Worm (Caenorhabditis elegans) whole organism, L1 larva: ENCODE results near the gene M163.21.

ENCODE experiments used
- C16A3.4 ChIP-seq: fragments of 150-350 bp; optimal IDR thresholded peaks from 2 replicates; lab custom pipeline; 2014; ENCODE audit warnings: missing biosample characterization, missing genetic modification characterization
- Y116A8C.19 ChIP-seq: sonication (generic microtip); optimal IDR thresholded peaks from 2 replicates; lab custom pipeline; 2016; ENCODE audit warnings: missing compliant biosample characterization, missing genetic modification characterization, borderline replicate concordance
- aly-2 ChIP-seq: fragments of 150-350 bp; optimal IDR thresholded peaks from 2 replicates; lab custom pipeline; 2014; ENCODE audit warnings: missing biosample characterization, missing genetic modification characterization
- ama-1 ChIP-seq: fragments of 150-350 bp; optimal IDR thresholded peaks from 2 replicates; lab custom pipeline; 2014
- blmp-1 ChIP-seq: fragments of 150-350 bp; optimal IDR thresholded peaks from 2 replicates; lab custom pipeline; 2014; ENCODE audit warnings: missing biosample characterization, missing genetic modification characterization
- ceh-63 ChIP-seq: fragments of 200-800 bp; sonication (Bioruptor generic); optimal IDR thresholded peaks from 2 replicates; lab custom pipeline; 2018; ENCODE audit warnings: mild to moderate bottlenecking, missing genetic modification characterization, missing compliant biosample characterization
- ceh-90 ChIP-seq: sonication (generic microtip); optimal IDR thresholded peaks from 2 replicates; lab custom pipeline; 2016; ENCODE audit warnings: missing genetic modification characterization, missing compliant biosample characterization
- dpl-1 ChIP-seq, 3 experiments: fragments of 150-350 bp in 2 of 3; sonication (generic microtip) in 1 of 3; optimal IDR thresholded peaks; 2 replicates each; lab custom pipeline; 2014 to 2017; ENCODE audit warnings: missing biosample characterization in 3 of 3, missing genetic modification characterization in 3 of 3, missing genetic modification reagents in 3 of 3
- egl-13 ChIP-seq: sonication (generic microtip); optimal IDR thresholded peaks from 2 replicates; lab custom pipeline; 2016; ENCODE audit warnings: missing genotype, missing genetic modification reagents, missing genetic modification characterization, missing compliant biosample characterization
- egl-27 ChIP-seq, 2 experiments: fragments of 150-350 bp in 1 of 2; sonication (generic microtip); optimal IDR thresholded peaks; 3 replicates each; lab custom pipeline; 2017 to 2018; ENCODE audit warnings: missing biosample characterization in 2 of 2, missing genetic modification characterization in 2 of 2, missing genetic modification reagents in 2 of 2
- ets-5 ChIP-seq: fragments of 200-800 bp; sonication (Bioruptor generic); IDR thresholded peaks from 2 replicates; pipeline ENCODE4 v1.3.6; 2022; ENCODE audit warnings: missing genetic modification characterization, missing compliant biosample characterization
- fos-1 ChIP-seq: fragments of 150-350 bp; optimal IDR thresholded peaks from 2 replicates; lab custom pipeline; 2014; ENCODE audit warnings: missing biosample characterization, missing genetic modification characterization
- grh-1 ChIP-seq: fragments of 200-800 bp; sonication (Bioruptor generic); IDR thresholded peaks from 2 replicates; pipeline ENCODE4 v1.3.6; 2022; ENCODE audit warnings: missing genetic modification reagents, missing genetic modification characterization, missing compliant biosample characterization
- hlh-17 ChIP-seq: fragments of 200-800 bp; sonication (Bioruptor generic); optimal IDR thresholded peaks from 2 replicates; lab custom pipeline; 2018; ENCODE audit warnings: missing genetic modification characterization, mild to moderate bottlenecking, missing compliant biosample characterization, moderate library complexity, borderline replicate concordance
- hlh-4 ChIP-seq: sonication (generic microtip); optimal IDR thresholded peaks from 2 replicates; lab custom pipeline; 2016; ENCODE audit warnings: mild to moderate bottlenecking, missing genetic modification characterization, missing compliant biosample characterization
- lin-14 ChIP-seq: fragments of 200-800 bp; sonication (Bioruptor generic); optimal IDR thresholded peaks from 2 replicates; lab custom pipeline; 2018; ENCODE audit warnings: mild to moderate bottlenecking, missing genetic modification characterization, moderate library complexity, missing compliant biosample characterization
- lin-35 ChIP-seq, 2 experiments: fragments of 150-350 bp; optimal IDR thresholded peaks; 2 replicates each; lab custom pipeline; 2014; ENCODE audit warnings: missing biosample characterization in 2 of 2, missing genetic modification characterization in 2 of 2, missing genetic modification reagents in 2 of 2
- mab-9 ChIP-seq: fragments of 200-800 bp; sonication (Bioruptor generic); IDR thresholded peaks from 2 replicates; pipeline ENCODE4 v1.3.6; 2022; ENCODE audit warnings: missing genetic modification reagents, missing genetic modification characterization, missing compliant biosample characterization
- nhr-12 ChIP-seq: sonication (generic microtip); optimal IDR thresholded peaks from 2 replicates; lab custom pipeline; 2017; ENCODE audit warnings: missing biosample characterization, missing genetic modification characterization
- nhr-19 ChIP-seq: fragments of 200-800 bp; sonication (Bioruptor generic); conservative IDR thresholded peaks from 2 replicates; pipeline ENCODE4 v1.3.6; 2022; ENCODE audit warnings: missing genetic modification characterization, missing compliant biosample characterization
- nhr-237 ChIP-seq: fragments of 150-350 bp; optimal IDR thresholded peaks from 2 replicates; lab custom pipeline; 2014; ENCODE audit warnings: missing biosample characterization, missing genetic modification characterization
- nhr-28 ChIP-seq: fragments of 150-350 bp; optimal IDR thresholded peaks from 2 replicates; lab custom pipeline; 2014; ENCODE audit warnings: missing biosample characterization, missing genetic modification characterization
- nhr-47 ChIP-seq: sonication (generic microtip); optimal IDR thresholded peaks from 2 replicates; lab custom pipeline; 2016; ENCODE audit warnings: mild to moderate bottlenecking, missing genetic modification characterization, moderate library complexity, missing compliant biosample characterization
- nhr-71 ChIP-seq: sonication (generic microtip); optimal IDR thresholded peaks from 2 replicates; lab custom pipeline; 2016; ENCODE audit warnings: mild to moderate bottlenecking, missing genetic modification characterization, moderate library complexity, missing compliant biosample characterization
- nhr-76 ChIP-seq: sonication (generic microtip); optimal IDR thresholded peaks from 2 replicates; lab custom pipeline; 2017; ENCODE audit warnings: missing biosample characterization, missing genetic modification characterization
- nhr-84 ChIP-seq: sonication (generic microtip); optimal IDR thresholded peaks from 2 replicates; lab custom pipeline; 2017; ENCODE audit warnings: missing biosample characterization, missing genetic modification characterization
- nhr-85 ChIP-seq: sonication (generic microtip); peaks from one replicate; lab custom pipeline; 2016; ENCODE audit warnings: missing genetic modification characterization, inconsistent platforms, missing compliant biosample characterization
- nhr-90 ChIP-seq: sonication (generic microtip); optimal IDR thresholded peaks from 2 replicates; lab custom pipeline; 2016; ENCODE audit warnings: mild to moderate bottlenecking, missing genetic modification characterization, missing compliant biosample characterization; ENCODE audit not compliant: poor library complexity
- pag-3 ChIP-seq: sonication (generic microtip); optimal IDR thresholded peaks from 2 replicates; lab custom pipeline; 2017; ENCODE audit warnings: missing genetic modification characterization, mild to moderate bottlenecking, missing compliant biosample characterization, antibody characterized with exemption, borderline replicate concordance; ENCODE audit not compliant: insufficient read depth
- pax-3 ChIP-seq: fragments of 200-800 bp; sonication (Bioruptor generic); optimal IDR thresholded peaks from 2 replicates; lab custom pipeline; 2018; ENCODE audit warnings: mild to moderate bottlenecking, missing genetic modification characterization, moderate library complexity, missing compliant biosample characterization
- rnt-1 ChIP-seq: sonication (generic microtip); optimal IDR thresholded peaks from 2 replicates; lab custom pipeline; 2016; ENCODE audit warnings: mild to moderate bottlenecking, missing genetic modification characterization, moderate library complexity, missing compliant biosample characterization
- snu-23 ChIP-seq: sonication (generic microtip); optimal IDR thresholded peaks from 2 replicates; lab custom pipeline; 2016; ENCODE audit warnings: missing genetic modification characterization, missing compliant biosample characterization
- sox-4 ChIP-seq: sonication (generic microtip); optimal IDR thresholded peaks from 2 replicates; lab custom pipeline; 2016; ENCODE audit warnings: missing genetic modification characterization, missing compliant biosample characterization
- swsn-7 ChIP-seq: sonication (generic microtip); optimal IDR thresholded peaks from 2 replicates; lab custom pipeline; 2016; ENCODE audit warnings: missing genetic modification characterization, missing compliant biosample characterization
- unc-130 ChIP-seq: fragments of 150-350 bp; optimal IDR thresholded peaks from 2 replicates; lab custom pipeline; 2017; ENCODE audit warnings: missing biosample characterization, missing genetic modification characterization, inconsistent platforms
- unc-86 ChIP-seq: sonication (generic microtip); optimal IDR thresholded peaks from 2 replicates; lab custom pipeline; 2016; ENCODE audit warnings: missing genetic modification characterization, missing compliant biosample characterization
- xbp-1 ChIP-seq: sonication (generic microtip); optimal IDR thresholded peaks from 2 replicates; lab custom pipeline; 2016; ENCODE audit warnings: missing genetic modification characterization, missing compliant biosample characterization
- zag-1 ChIP-seq: fragments of 150-350 bp; optimal IDR thresholded peaks from 2 replicates; lab custom pipeline; 2014; ENCODE audit warnings: missing biosample characterization, missing genetic modification characterization
- ztf-11 ChIP-seq, 2 experiments: sonication (generic microtip); optimal IDR thresholded peaks; 2 replicates each; lab custom pipeline; 2016 to 2017; ENCODE audit warnings: missing genetic modification characterization in 2 of 2, missing biosample characterization in 1 of 2, missing compliant biosample characterization in 1 of 2
- ztf-4 ChIP-seq: fragments of 150-350 bp; optimal IDR thresholded peaks from 2 replicates; lab custom pipeline; 2014; ENCODE audit warnings: missing biosample characterization, missing genetic modification characterization

Gene M163.21

DNA sequence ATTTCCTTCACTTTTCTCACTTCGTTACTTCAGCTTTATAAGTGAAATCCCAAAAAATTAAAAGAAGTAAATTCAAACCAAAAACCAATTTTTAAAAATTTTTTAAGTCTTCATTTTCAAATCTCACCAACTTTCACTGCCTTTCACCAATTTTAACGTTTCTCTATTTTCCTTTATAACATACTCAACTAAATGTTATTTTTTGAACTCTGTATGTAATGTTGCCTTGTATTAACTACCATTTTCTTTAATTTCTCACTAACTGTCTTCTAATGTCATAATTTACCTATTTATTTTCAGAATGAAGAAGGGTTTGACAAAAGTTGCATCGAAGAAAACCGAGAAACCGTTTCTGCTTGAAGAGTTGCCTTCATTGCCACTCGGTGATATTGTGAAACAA is 21.9 kb upstream of the M163.21 start, which contains the start of gene F23D12.4:
TSS of gene F23D12.4 (plus strand) at position 301 of the 400 bp plus-strand sequence.
- TF ChIP-seq nhr-84 (tag; lab: Kevin White, UChicago) (no peak), hlh-4 (tag; lab: Kevin White, UChicago) (no peak)

DNA sequence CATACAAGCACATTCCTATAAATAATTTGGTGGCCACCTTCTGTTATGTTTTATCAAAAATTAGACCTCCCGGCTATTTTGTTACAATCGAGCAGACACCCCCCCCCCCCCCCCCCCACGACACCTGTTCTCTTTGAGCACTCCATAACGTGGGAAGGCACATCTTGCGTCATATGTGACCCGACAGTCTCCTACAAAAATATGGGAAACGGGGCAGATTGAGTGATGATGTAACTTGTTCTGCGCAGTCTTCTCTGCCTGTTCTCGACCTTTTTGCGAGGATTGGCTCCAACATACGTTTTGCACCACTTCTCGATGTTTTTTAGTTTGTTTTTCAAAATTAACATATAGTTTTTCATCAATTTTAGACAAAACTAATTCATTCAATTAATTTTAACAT is 19.1 kb upstream of the M163.21 start:
- TF ChIP-seq nhr-85 (tag; lab: Kevin White, UChicago) (no peak), lin-35 (GFP tag; optimal IDR thresholded peaks at IDR 0.05; lab: Kevin White, UChicago) (no peak), sox-4 (tag; lab: Kevin White, UChicago) (no peak), blmp-1 (no peak), aly-2 (tag; lab: Kevin White, UChicago) (no peak), nhr-19 (GFP tag; lab: Robert Waterston, UW) (no peak), unc-86 (tag; lab: Kevin White, UChicago) (no peak), nhr-90 (tag; lab: Kevin White, UChicago) (no peak), C16A3.4 (tag; lab: Kevin White, UChicago) (no peak)

DNA sequence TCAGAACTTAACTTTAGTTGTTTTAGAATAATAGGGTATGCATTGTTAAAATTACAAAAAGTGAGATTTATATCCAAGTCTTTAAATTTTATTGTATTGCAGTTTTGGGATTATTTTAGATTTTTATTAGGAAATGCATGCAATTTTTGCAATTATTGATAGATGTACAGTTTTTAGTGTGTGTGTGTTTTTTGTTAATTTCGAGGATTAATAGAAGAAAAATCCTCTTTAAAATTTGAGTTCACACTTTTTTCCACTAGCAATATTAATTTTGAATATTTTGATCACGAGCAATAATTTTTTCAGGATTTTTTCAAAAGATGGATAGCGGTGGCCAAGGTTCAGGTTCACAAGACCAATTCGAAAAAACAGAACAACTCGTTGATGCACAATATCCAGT is 18.7 kb upstream of the M163.21 start, which contains the start of gene jmjd-3.2:
TSS of gene jmjd-3.2 (plus strand) at position 301 of the 400 bp plus-strand sequence.
- TF ChIP-seq zag-1 (tag; lab: Kevin White, UChicago) (no peak), egl-13 (tag; lab: Kevin White, UChicago) (no peak), rnt-1 (tag; lab: Kevin White, UChicago) (no peak), nhr-76 (no peak), Y116A8C.19 (no peak), nhr-85 (tag; lab: Kevin White, UChicago) (no peak), grh-1 (no peak), lin-14 (no peak), ceh-90 (tag; lab: Kevin White, UChicago) (no peak), xbp-1 (no peak), sox-4 (tag; lab: Kevin White, UChicago) (no peak), ztf-4 (tag; lab: Kevin White, UChicago) (no peak), unc-86 (tag; lab: Kevin White, UChicago) (no peak), nhr-47 (tag; lab: Kevin White, UChicago) (no peak), ztf-11 (tag; optimal IDR thresholded peaks at IDR 0.05; lab: Kevin White, UChicago) (no peak), egl-27 (tag; optimal IDR thresholded peaks at IDR 0.05; lab: Kevin White, UChicago) (no peak), dpl-1 (GFP tag; optimal IDR thresholded peaks at IDR 0.05; lab: Kevin White, UChicago) (no peak), ama-1 (lab: Kevin White, UChicago) (no peak), pax-3 (tag; lab: Kevin White, UChicago) (no peak), nhr-71 (no peak)

DNA sequence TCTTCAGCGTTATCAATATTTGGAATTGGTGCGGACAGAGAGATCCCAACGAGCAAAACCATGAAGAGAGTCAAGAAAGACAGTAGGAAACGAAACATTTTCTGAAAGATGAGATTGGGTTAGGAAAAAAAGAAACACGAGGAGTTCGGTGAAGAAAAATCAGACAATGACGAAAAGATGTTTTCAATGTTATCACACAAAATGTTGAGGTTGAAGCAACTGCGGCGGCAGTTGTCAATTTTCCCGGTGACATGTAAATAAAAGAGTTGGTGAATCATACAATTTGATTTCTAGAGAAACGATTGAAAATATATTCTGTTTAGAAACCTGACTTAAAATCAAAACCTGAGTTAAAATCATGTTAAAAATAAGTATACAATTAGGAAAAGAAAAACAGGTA is 12.9 kb upstream of the M163.21 start, which contains the start of gene F23D12.7:
TSS of gene F23D12.7 (minus strand) at position 101 of the 400 bp plus-strand sequence.
- TF ChIP-seq rnt-1 (tag; lab: Kevin White, UChicago), result peak; percentile 43
- TF ChIP-seq egl-13 (tag; lab: Kevin White, UChicago), result no peak

DNA sequence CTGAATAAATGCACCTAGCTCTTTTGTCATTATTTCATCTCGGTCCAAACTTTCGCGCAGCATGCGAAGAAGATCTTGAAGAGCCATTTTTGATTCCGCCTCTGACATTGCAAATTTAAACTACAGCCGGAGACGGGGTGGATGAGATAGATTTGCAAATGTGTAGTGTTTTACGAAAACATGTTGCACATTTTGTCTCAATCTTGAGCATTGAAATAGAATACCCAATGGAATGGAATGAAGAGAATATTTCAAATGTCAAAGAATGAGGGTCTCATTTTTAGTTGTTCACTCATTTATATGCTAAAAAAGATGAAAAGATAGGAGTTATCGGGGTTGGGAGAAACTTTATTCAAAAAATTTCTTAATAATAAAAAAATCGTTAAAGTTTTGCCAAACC is 11.2 kb upstream of the M163.21 start, which contains the start of gene Y66C5A.1:
TSS of gene Y66C5A.1 (minus strand) at position 101 of the 400 bp plus-strand sequence.
- TF ChIP-seq ceh-90 (tag; lab: Kevin White, UChicago) (no peak), pag-3 (tag; lab: Kevin White, UChicago) (no peak), egl-27 (tag; optimal IDR thresholded peaks at IDR 0.05; lab: Kevin White, UChicago) (no peak), nhr-71 (no peak), nhr-28 (tag; lab: Kevin White, UChicago) (no peak), swsn-7 (tag; lab: Kevin White, UChicago) (no peak), hlh-17 (GFP tag; lab: Kevin White, UChicago) (no peak), ceh-63 (GFP tag; lab: Kevin White, UChicago) (no peak), nhr-237 (tag; lab: Kevin White, UChicago) (no peak), lin-14 (no peak), hlh-4 (tag; lab: Kevin White, UChicago) (no peak), unc-130 (tag; lab: Kevin White, UChicago) (no peak), mab-9 (GFP tag; lab: Robert Waterston, UW) (no peak), snu-23 (GFP tag; lab: Kevin White, UChicago) (no peak), grh-1 (no peak), nhr-90 (tag; lab: Kevin White, UChicago) (no peak), ets-5 (no peak), ama-1 (lab: Kevin White, UChicago) (no peak), nhr-12 (no peak), fos-1 (no peak)
- TF ChIP-seq, all 84 proteins: peak for 0
